Fruit fly (Drosophila melanogaster): ENCODE measurements around the gene CG46280.

The CG46280 gene

dm6 chr3R:13075728-13076127 lies 45.3 kb upstream of the CG46280 start (continued):
- TF ChIP-seq CG15269 (tag; optimal IDR thresholded peaks at IDR 0.05) = no peak

- no peak for TF ChIP-seq CG10321 (GFP tag; IDR thresholded peaks at IDR 0.05)
- TF ChIP-seq CG31365 (tag; optimal IDR thresholded peaks at IDR 0.05) = no peak
- no peak for TF ChIP-seq ranshi (GFP tag; IDR thresholded peaks at IDR 0.05)
- TF ChIP-seq CG18599 (GFP tag; optimal IDR thresholded peaks at IDR 0.05) = no peak
- TF ChIP-seq Nf-YB (GFP tag; optimal IDR thresholded peaks at IDR 0.05) = peak; percentile 59
- no peak for TF ChIP-seq gro (GFP tag; optimal IDR thresholded peaks at IDR 0.05)
- TF ChIP-seq CG1602 (GFP tag; optimal IDR thresholded peaks at IDR 0.05) = no peak
- TF ChIP-seq CG7839 (tag; optimal IDR thresholded peaks at IDR 0.05) = no peak
- TF ChIP-seq Med (GFP tag) = peak; percentile 40
- TF ChIP-seq CG12942 (GFP tag; optimal IDR thresholded peaks at IDR 0.05) = no peak
- no peak for TF ChIP-seq trh (GFP tag; optimal IDR thresholded peaks at IDR 0.05)
- TF ChIP-seq eyg (GFP tag; optimal IDR thresholded peaks at IDR 0.05) = no peak
- TF ChIP-seq pzg (GFP tag; optimal IDR thresholded peaks at IDR 0.05) = no peak
- TF ChIP-seq unpg (GFP tag; optimal IDR thresholded peaks at IDR 0.05) = no peak
- TF ChIP-seq CoRest (tag; optimal IDR thresholded peaks at IDR 0.05) = no peak
- no peak for TF ChIP-seq Fer2 (tag; optimal IDR thresholded peaks at IDR 0.05)
- TF ChIP-seq tgo (GFP tag; IDR thresholded peaks at IDR 0.05) = no peak
- no peak for TF ChIP-seq CG31441 (GFP tag; IDR thresholded peaks at IDR 0.05)
- TF ChIP-seq Hr51 (GFP tag; optimal IDR thresholded peaks at IDR 0.05) = no peak
- TF ChIP-seq Trl (optimal IDR thresholded peaks at IDR 0.05) = peak in 1 of 2 experiments; percentile 5
- TF ChIP-seq Trl (GFP tag; optimal IDR thresholded peaks at IDR 0.05) = no peak
- no peak for TF ChIP-seq Atf-2 (GFP tag; optimal IDR thresholded peaks at IDR 0.05)
- no peak for TF ChIP-seq gsb (GFP tag; IDR thresholded peaks at IDR 0.05)
- TF ChIP-seq CG1832 (GFP tag; optimal IDR thresholded peaks at IDR 0.05) = peak; percentile 63
- TF ChIP-seq CG10959 (GFP tag; IDR thresholded peaks at IDR 0.05) = no peak
- peak; percentile 6 for TF ChIP-seq Nf-YC (tag; optimal IDR thresholded peaks at IDR 0.05)
- TF ChIP-seq CG13624 (GFP tag; optimal IDR thresholded peaks at IDR 0.05) = no peak
- no peak for TF ChIP-seq CG12659 (GFP tag; optimal IDR thresholded peaks at IDR 0.05)
- TF ChIP-seq CG11085 (GFP tag; IDR thresholded peaks at IDR 0.05) = no peak
- TF ChIP-seq row (GFP tag; IDR thresholded peaks at IDR 0.05) = 0 out of 3 replicates have a peak, but pooled peaks have one; percentile 7
- TF ChIP-seq H15 (GFP tag; IDR thresholded peaks at IDR 0.05) = no peak
- TF ChIP-seq CG3995 (GFP tag; optimal IDR thresholded peaks at IDR 0.05) = no peak
- TF ChIP-seq lmd (GFP tag; IDR thresholded peaks at IDR 0.05) = no peak
Observed at dm6 chr3R:13074588-13074987, 44.1 kb upstream of the CG46280 start.

DNA sequence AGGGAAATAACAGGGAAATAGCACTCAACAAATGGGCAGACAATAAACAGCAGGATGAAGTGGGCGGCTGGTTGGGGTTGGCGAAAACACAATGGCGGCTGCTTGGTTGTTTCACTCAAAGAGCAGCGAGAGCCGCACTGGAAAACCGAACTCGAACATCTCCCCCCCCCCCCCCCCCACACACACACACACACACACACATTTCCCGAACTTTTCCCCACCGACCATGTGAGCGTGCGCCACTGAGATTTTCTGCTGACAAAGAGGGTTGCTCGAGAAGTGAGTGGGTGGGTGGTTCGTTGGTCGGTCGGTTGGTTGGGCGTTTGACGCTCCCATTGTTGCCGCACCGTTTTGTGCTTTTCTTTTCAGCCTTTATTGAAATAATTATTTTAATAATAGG lies 42.7 kb upstream of the CG46280 start:
- TF ChIP-seq ewg (GFP tag; optimal IDR thresholded peaks at IDR 0.05) (peak; percentile 12), cg (GFP tag; optimal IDR thresholded peaks at IDR 0.05) (peak; percentile 63), CG1024 (GFP tag; IDR thresholded peaks at IDR 0.05) (no peak), Nf-YC (tag; optimal IDR thresholded peaks at IDR 0.05) (peak; percentile 86), z (GFP tag; IDR thresholded peaks at IDR 0.05) (peak; percentile 93), Hr39 (optimal IDR thresholded peaks at IDR 0.05) (peak; percentile 4), Deaf1 (tag; optimal IDR thresholded peaks at IDR 0.05) (peak; percentile 42), Nf-YB (GFP tag; optimal IDR thresholded peaks at IDR 0.05) (peak; percentile 78), ftz-f1 (GFP tag; optimal IDR thresholded peaks at IDR 0.05) (no peak)

Measured in whole organism, embryonic.